Fruit fly (Drosophila melanogaster): ENCODE measurements around the gene CG32240.

dm6 chr3L:4415326-4416274 is 34.2 kb upstream of the CG32240 start:
- TF ChIP-seq ttk (optimal IDR thresholded peaks at IDR 0.05) (no peak), Myc (optimal IDR thresholded peaks at IDR 0.05) (no peak)

Data from Kc167 (cell line).